Fruit fly (Drosophila melanogaster): ENCODE data around the gene CREG.
A peak's percentile ranks its signal among the peaks of the same experiment; 100 is the strongest.

The CREG gene

DNA sequence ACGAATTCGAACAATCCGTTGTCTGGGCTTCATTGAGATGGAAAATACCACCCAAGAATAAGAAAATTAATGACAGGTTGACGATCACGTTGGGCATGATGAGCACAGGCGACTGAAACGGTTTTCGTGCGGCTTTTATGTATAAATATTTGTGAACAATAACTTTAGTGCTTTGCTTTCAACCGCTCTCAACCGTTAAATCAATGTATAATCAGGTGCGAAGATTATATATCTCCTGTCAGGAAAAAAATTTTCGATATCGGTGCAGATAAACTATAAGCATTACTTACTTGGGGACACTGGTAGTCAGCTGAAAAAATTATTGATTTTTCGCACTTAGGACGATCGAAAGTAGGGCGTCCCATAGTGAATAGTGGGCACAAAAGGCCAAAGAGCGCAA lies 10.6 kb upstream of the CREG start, which contains the start of gene CG42823:
Gene CG42823 (minus strand): TSS at position 101 of the 400 bp plus-strand sequence.
- TF ChIP-seq dysf (GFP tag; IDR thresholded peaks at IDR 0.05) (no peak), Poxn (GFP tag; IDR thresholded peaks at IDR 0.05) (no peak), mld (GFP tag; IDR thresholded peaks at IDR 0.05; ENCODE audit: partially characterized antibody) (no peak), pnt (GFP tag; optimal IDR thresholded peaks at IDR 0.05) (no peak), Bgb (GFP tag; IDR thresholded peaks at IDR 0.05; ENCODE audit: partially characterized antibody) (no peak), CG10366 (GFP tag; IDR thresholded peaks at IDR 0.05) (no peak), CG10543 (GFP tag; optimal IDR thresholded peaks at IDR 0.05) (no peak), ash1 (GFP tag; optimal IDR thresholded peaks at IDR 0.05) (no peak), CG6683 (GFP tag; optimal IDR thresholded peaks at IDR 0.05) (no peak), seq (GFP tag; IDR thresholded peaks at IDR 0.05) (no peak), Blimp-1 (GFP tag; optimal IDR thresholded peaks at IDR 0.05) (no peak), ap (GFP tag; IDR thresholded peaks at IDR 0.05) (no peak), zfh2 (GFP tag; optimal IDR thresholded peaks at IDR 0.05) (no peak), Dref (GFP tag; IDR thresholded peaks at IDR 0.05) (no peak), nom (GFP tag; optimal IDR thresholded peaks at IDR 0.05) (no peak), Six4 (GFP tag; optimal IDR thresholded peaks at IDR 0.05) (no peak)

DNA sequence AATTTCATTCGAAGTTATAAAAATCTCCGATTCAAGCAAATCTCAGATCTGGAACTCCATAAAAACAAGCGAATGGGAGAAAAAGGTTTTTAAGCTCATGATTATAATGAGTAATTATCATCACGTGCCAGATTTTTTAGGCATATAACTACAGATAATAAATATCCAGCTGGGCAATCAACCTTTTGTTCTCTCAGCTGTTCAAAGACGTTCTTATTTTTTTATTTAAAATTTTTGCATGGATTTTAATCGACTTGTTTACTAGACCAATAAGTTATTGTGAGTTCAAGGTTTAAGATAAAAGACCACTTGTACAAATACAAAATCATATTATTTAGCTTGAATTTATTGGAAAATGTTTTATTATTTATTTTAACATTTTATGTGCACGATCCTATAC lies 9.7 kb upstream of the CREG start:
- TF ChIP-seq CG30403 (GFP tag; optimal IDR thresholded peaks at IDR 0.05) (no peak), tio (GFP tag; optimal IDR thresholded peaks at IDR 0.05) (no peak), pan (optimal IDR thresholded peaks at IDR 0.05) (no peak), pan (GFP tag; optimal IDR thresholded peaks at IDR 0.05 in 1 of 2, IDR thresholded peaks at IDR 0.05 in 1 of 2) (no peak), CG9609 (GFP tag; optimal IDR thresholded peaks at IDR 0.05) (no peak), Nf-YC (tag; optimal IDR thresholded peaks at IDR 0.05) (no peak), Med (GFP tag) (peak; percentile 33), CG12942 (GFP tag; optimal IDR thresholded peaks at IDR 0.05) (no peak), pros (GFP tag; optimal IDR thresholded peaks at IDR 0.05) (no peak), Bdp1 (GFP tag; optimal IDR thresholded peaks at IDR 0.05) (no peak), CG8290 (GFP tag; optimal IDR thresholded peaks at IDR 0.05) (no peak), CG8290 (tag; optimal IDR thresholded peaks at IDR 0.05) (no peak), CG7928 (GFP tag; optimal IDR thresholded peaks at IDR 0.05) (no peak), CG6654 (GFP tag; optimal IDR thresholded peaks at IDR 0.05) (no peak), ro (GFP tag; IDR thresholded peaks at IDR 0.05) (no peak), Lpt (GFP tag; optimal IDR thresholded peaks at IDR 0.05) (no peak), CG1603 (tag; optimal IDR thresholded peaks at IDR 0.05) (no peak), CG1024 (GFP tag; IDR thresholded peaks at IDR 0.05) (no peak), sens (GFP tag) (peak; percentile 15), pfk (GFP tag; optimal IDR thresholded peaks at IDR 0.05) (no peak), hkb (optimal IDR thresholded peaks at IDR 0.05) (no peak), hkb (GFP tag; IDR thresholded peaks at IDR 0.05) (no peak), CG7271 (tag; optimal IDR thresholded peaks at IDR 0.05) (no peak), luna (GFP tag; optimal IDR thresholded peaks at IDR 0.05) (no peak), dmrt11E (tag; optimal IDR thresholded peaks at IDR 0.05) (no peak), Jarid2 (GFP tag; optimal IDR thresholded peaks at IDR 0.05) (no peak), sc (optimal IDR thresholded peaks at IDR 0.05) (no peak), sc (GFP tag; optimal IDR thresholded peaks at IDR 0.05) (no peak), wor (GFP tag; IDR thresholded peaks at IDR 0.05) (no peak), tgo (GFP tag; IDR thresholded peaks at IDR 0.05) (no peak), crc (GFP tag; optimal IDR thresholded peaks at IDR 0.05) (no peak), Hr78 (GFP tag; optimal IDR thresholded peaks at IDR 0.05) (no peak), CG10147 (GFP tag; optimal IDR thresholded peaks at IDR 0.05) (no peak), Atf3 (GFP tag; optimal IDR thresholded peaks at IDR 0.05) (no peak), fd96Cb (tag; optimal IDR thresholded peaks at IDR 0.05) (no peak), CG17568 (GFP tag; optimal IDR thresholded peaks at IDR 0.05) (no peak), Ptx1 (GFP tag; IDR thresholded peaks at IDR 0.05) (no peak)
